Worm (Caenorhabditis elegans) whole organism, L2 larva: ENCODE data around the gene utx-1.

Source experiments
- ama-1 ChIP-seq: fragments of 150-350 bp; optimal IDR thresholded peaks from 2 replicates; lab custom pipeline; 2018; ENCODE audit warnings: inconsistent platforms
- egl-27 ChIP-seq: sonication (generic microtip); optimal IDR thresholded peaks from 3 replicates; lab custom pipeline; 2017; ENCODE audit warnings: missing biosample characterization, missing genetic modification reagents, missing genetic modification characterization
- nhr-12 ChIP-seq: fragments of 150-350 bp; optimal IDR thresholded peaks from 2 replicates; lab custom pipeline; 2014; ENCODE audit warnings: missing biosample characterization, missing genetic modification characterization

- TF ChIP-seq nhr-12 (tag; lab: Kevin White, UChicago) (no peak), egl-27 (no peak), ama-1 (lab: Kevin White, UChicago) (no peak)
These were observed 45.9 kb downstream of the utx-1 start for ce11 chrX:8602722-8603427.
